Worm (Caenorhabditis elegans): ENCODE measurements around the gene F12F6.7.

ce11 chrIV:11601721-11602405 is 40.2 kb upstream of the F12F6.7 start:
- no peak for TF ChIP-seq blmp-1 (tag; optimal IDR thresholded peaks at IDR 0.05)
- no peak for TF ChIP-seq sem-2 (GFP tag; optimal IDR thresholded peaks at IDR 0.05)
- TF ChIP-seq nhr-12 (tag; optimal IDR thresholded peaks at IDR 0.05) = no peak
- TF ChIP-seq M03D4.4 (tag; optimal IDR thresholded peaks at IDR 0.05) = peak; percentile 39
- peak; percentile 18 for TF ChIP-seq elt-1 (tag; optimal IDR thresholded peaks at IDR 0.05; ENCODE audit: borderline replicate concordance, insufficient read depth)
- peak; percentile 33 for TF ChIP-seq drap-1 (GFP tag; optimal IDR thresholded peaks at IDR 0.05)
- TF ChIP-seq flh-1 (GFP tag; optimal IDR thresholded peaks at IDR 0.05) = no peak
- no peak for TF ChIP-seq snpc-4 (tag; optimal IDR thresholded peaks at IDR 0.05)
- peak; percentile 38 for TF ChIP-seq unc-62 (GFP tag; optimal IDR thresholded peaks at IDR 0.05)
- TF ChIP-seq lsy-2 (tag; optimal IDR thresholded peaks at IDR 0.05) = peak; percentile 91
- TF ChIP-seq nhr-2 (tag; optimal IDR thresholded peaks at IDR 0.05) = no peak
